Worm (Caenorhabditis elegans) whole organism, young adult: ENCODE results near the gene col-175.
A peak's percentile ranks its signal among the peaks of the same experiment; 100 is the strongest.

Experiments used
- aptf-3 ChIP-seq: fragments of 200-800 bp; sonication (Bioruptor generic); IDR thresholded peaks from 2 replicates; pipeline ENCODE4 v1.3.6; 2022; ENCODE audit warnings: missing genetic modification characterization, missing compliant biosample characterization
- nhr-80 ChIP-seq: sonication (generic microtip); optimal IDR thresholded peaks from 2 replicates; lab custom pipeline; 2016; ENCODE audit warnings: missing genetic modification characterization, missing compliant biosample characterization
- sea-2 ChIP-seq: fragments of 200-800 bp; sonication (Bioruptor generic); IDR thresholded peaks from 2 replicates; pipeline ENCODE4 v1.3.6; 2022; ENCODE audit warnings: missing genetic modification characterization, missing compliant biosample characterization

- TF ChIP-seq nhr-80 (tag; lab: Kevin White, UChicago) (peak; percentile 73), aptf-3 (GFP tag; lab: Robert Waterston, UW) (no peak), sea-2 (GFP tag; lab: Robert Waterston, UW) (no peak)
Measured at ce11 chrX:9210086-9210485, 24.3 kb downstream of the col-175 start.
